Fruit fly (Drosophila melanogaster): ENCODE measurements around the gene GluRS-m.

- TF ChIP-seq CG8478 (optimal IDR thresholded peaks at IDR 0.05) (no peak), CTCF (optimal IDR thresholded peaks at IDR 0.05) (no peak)
Measured at dm6 chr3L:16391257-16391656, 25.7 kb downstream of the GluRS-m start.

All from S2 (cell line).